Worm (Caenorhabditis elegans) whole organism, late embryonic: ENCODE results near the gene T08B1.4.

Experiments used
- ama-1 ChIP-seq: fragments of 150-350 bp; optimal IDR thresholded peaks from 2 replicates; lab custom pipeline; 2014
- ceh-18 ChIP-seq: sonication (generic microtip); optimal IDR thresholded peaks from 2 replicates; lab custom pipeline; 2016; ENCODE audit warnings: missing genetic modification characterization, missing compliant biosample characterization
- ceh-2 ChIP-seq: sonication (generic microtip); optimal IDR thresholded peaks from 2 replicates; lab custom pipeline; 2016; ENCODE audit warnings: missing genotype, missing genetic modification characterization, missing compliant biosample characterization
- dve-1 ChIP-seq: sonication (generic microtip); optimal IDR thresholded peaks from 2 replicates; lab custom pipeline; 2017; ENCODE audit warnings: antibody characterized with exemption, mild to moderate bottlenecking, missing genetic modification characterization, missing compliant biosample characterization
- pros-1 ChIP-seq: fragments of 150-350 bp; optimal IDR thresholded peaks from 2 replicates; lab custom pipeline; 2014; ENCODE audit warnings: missing biosample characterization, missing genetic modification reagents, missing genetic modification characterization
- unc-42 ChIP-seq: sonication (generic microtip); optimal IDR thresholded peaks from 2 replicates; lab custom pipeline; 2016; ENCODE audit warnings: missing genotype, missing genetic modification characterization, missing compliant biosample characterization

ce11 chrV:2008412-2008811 lies 29.3 kb downstream of the T08B1.4 start:
- TF ChIP-seq ama-1 (lab: Kevin White, UChicago) (no peak), dve-1 (no peak), ceh-2 (tag; lab: Kevin White, UChicago) (no peak), ceh-18 (no peak), unc-42 (no peak), pros-1 (tag; lab: Kevin White, UChicago) (no peak)
